Fruit fly (Drosophila melanogaster): ENCODE data around the gene CG31522.
A peak's percentile ranks its signal among the peaks of the same experiment; 100 is the strongest.

Gene CG31522

dm6 chr3R:4437113-4437512 is 25.6 kb downstream of the CG31522 start, which contains the start of the genes Lipt2 and CG14650 (continued):
- peak; percentile 47 for TF ChIP-seq CG7839 (tag; optimal IDR thresholded peaks at IDR 0.05)
- TF ChIP-seq H2.0 (GFP tag; IDR thresholded peaks at IDR 0.05) = peak; percentile 28
- TF ChIP-seq CG10366 (GFP tag; IDR thresholded peaks at IDR 0.05) = peak; percentile 9; the same call in 1 of the 2 replicates
- TF ChIP-seq Scr (GFP tag; IDR thresholded peaks at IDR 0.05; ENCODE audit: partially characterized antibody) = peak; percentile 68
- TF ChIP-seq CG18011 (GFP tag; optimal IDR thresholded peaks at IDR 0.05) = peak; percentile 81
- peak; percentile 47 for TF ChIP-seq CG17359 (tag; optimal IDR thresholded peaks at IDR 0.05)
- peak; percentile 40; the same call in 1 of the 2 replicates for TF ChIP-seq CG6272 (GFP tag; IDR thresholded peaks at IDR 0.05)
- peak; percentile 68 for TF ChIP-seq jumu (GFP tag; optimal IDR thresholded peaks at IDR 0.05)
- TF ChIP-seq inv (GFP tag; IDR thresholded peaks at IDR 0.05; ENCODE audit: partially characterized antibody) = peak; percentile 31; the same call in 1 of the 2 replicates
- peak; percentile 23 for TF ChIP-seq CTCF (GFP tag; optimal IDR thresholded peaks at IDR 0.05)
- TF ChIP-seq CG7745 (tag; optimal IDR thresholded peaks at IDR 0.05) = no peak
- TF ChIP-seq trem (tag; optimal IDR thresholded peaks at IDR 0.05) = peak; percentile 89
- peak; percentile 92 for TF ChIP-seq Myb (GFP tag; optimal IDR thresholded peaks at IDR 0.05)
- peak; percentile 46 for TF ChIP-seq en (GFP tag; optimal IDR thresholded peaks at IDR 0.05)
- TF ChIP-seq CG10209 (GFP tag; optimal IDR thresholded peaks at IDR 0.05) = peak; percentile 47
- no peak for TF ChIP-seq CG17568 (GFP tag; optimal IDR thresholded peaks at IDR 0.05)
- no peak for TF ChIP-seq Sox102F (GFP tag; optimal IDR thresholded peaks at IDR 0.05)
- peak; percentile 32 for TF ChIP-seq CG4282 (GFP tag; optimal IDR thresholded peaks at IDR 0.05)
- TF ChIP-seq CG3281 (GFP tag; optimal IDR thresholded peaks at IDR 0.05) = peak; percentile 90
- peak; percentile 82 for TF ChIP-seq CG1603 (tag; optimal IDR thresholded peaks at IDR 0.05)
- TF ChIP-seq prd (optimal IDR thresholded peaks at IDR 0.05) = no peak
- TF ChIP-seq prd (GFP tag; IDR thresholded peaks at IDR 0.05) = peak; percentile 38; the same call in 2 of the 3 replicates
- TF ChIP-seq BEAF-32 (GFP tag; optimal IDR thresholded peaks at IDR 0.05) = peak; percentile 77
- TF ChIP-seq CG11504 (tag; optimal IDR thresholded peaks at IDR 0.05) = no peak
- TF ChIP-seq chif (GFP tag; optimal IDR thresholded peaks at IDR 0.05) = peak; percentile 36 to 55
- no peak for TF ChIP-seq CG16779 (GFP tag; IDR thresholded peaks at IDR 0.05)
- TF ChIP-seq CG3995 (GFP tag; optimal IDR thresholded peaks at IDR 0.05) = peak; percentile 31
- no peak for TF ChIP-seq cg (GFP tag; optimal IDR thresholded peaks at IDR 0.05)
- peak; percentile 50 for TF ChIP-seq dmrt11E (tag; optimal IDR thresholded peaks at IDR 0.05)
- TF ChIP-seq CG15514 (GFP tag; optimal IDR thresholded peaks at IDR 0.05) = peak; percentile 74
- TF ChIP-seq seq (GFP tag; IDR thresholded peaks at IDR 0.05) = no peak
- TF ChIP-seq fd3F (GFP tag; optimal IDR thresholded peaks at IDR 0.05) = peak; percentile 22
- TF ChIP-seq Trl (optimal IDR thresholded peaks at IDR 0.05) = no peak
- peak; percentile 81 for TF ChIP-seq Trl (GFP tag; optimal IDR thresholded peaks at IDR 0.05)
- TF ChIP-seq CG12942 (GFP tag; optimal IDR thresholded peaks at IDR 0.05) = peak; percentile 55
- TF ChIP-seq tll (GFP tag; optimal IDR thresholded peaks at IDR 0.05) = peak in 1 of 2 experiments; percentile 58
- no peak for TF ChIP-seq CG6654 (GFP tag; optimal IDR thresholded peaks at IDR 0.05)
- TF ChIP-seq ci (GFP tag; IDR thresholded peaks at IDR 0.05) = peak; percentile 39; the same call in 1 of the 3 replicates
- TF ChIP-seq CG4404 (GFP tag; IDR thresholded peaks at IDR 0.05) = no peak
- TF ChIP-seq CG17829 (tag; optimal IDR thresholded peaks at IDR 0.05) = peak; percentile 66
- TF ChIP-seq repo (GFP tag; optimal IDR thresholded peaks at IDR 0.05) = peak; percentile 54
- TF ChIP-seq CG3163 (GFP tag; optimal IDR thresholded peaks at IDR 0.05) = peak; percentile 79
- TF ChIP-seq Opbp (GFP tag; IDR thresholded peaks at IDR 0.05; ENCODE audit: partially characterized antibody) = peak; percentile 59; the same call in 2 of the 3 replicates
- TF ChIP-seq CG12659 (GFP tag; optimal IDR thresholded peaks at IDR 0.05) = peak; percentile 77
- no peak for TF ChIP-seq CG11085 (GFP tag; IDR thresholded peaks at IDR 0.05)
- TF ChIP-seq pum (GFP tag; optimal IDR thresholded peaks at IDR 0.05) = peak; percentile 61
- TF ChIP-seq CG8359 (GFP tag; optimal IDR thresholded peaks at IDR 0.05; ENCODE audit: borderline replicate concordance) = no peak
- no peak for TF ChIP-seq CG8478 (optimal IDR thresholded peaks at IDR 0.05)
- peak; percentile 56 for TF ChIP-seq Doc3 (GFP tag; IDR thresholded peaks at IDR 0.05; ENCODE audit: partially characterized antibody)
- TF ChIP-seq ERR (GFP tag; optimal IDR thresholded peaks at IDR 0.05) = peak; percentile 40
- TF ChIP-seq corto (GFP tag; optimal IDR thresholded peaks at IDR 0.05) = no peak
